1 fruit fly cellular context compared by ENCODE assay signal in genomic region chr2L:10408122-10408576, dm6.
A peak's percentile ranks its signal among the peaks of the same experiment; 100 is the strongest.
TF ChIP-seq lines count a peak whose summit lies in the region.

Ip259 (plus strand) TSS chr2L:10408352.
RpS27A (plus strand) TSS chr2L:10408352.

TF ChIP-seq in whole organism, embryonic, 481 proteins besides CTCF, POLR2A, EP300 and RAD21 (continued from another document and continues in another):
- TF ChIP-seq lilli (GFP tag; optimal IDR thresholded peaks at IDR 0.05; lab: Kevin White, UChicago) (peak; percentile 48), Poxn (GFP tag; IDR thresholded peaks at IDR 0.05; lab: Robert Waterston, UW) (no peak), CG11723 (GFP tag; optimal IDR thresholded peaks at IDR 0.05; lab: Kevin White, UChicago) (peak; percentile 98), fd96Cb (tag; optimal IDR thresholded peaks at IDR 0.05; lab: Kevin White, UChicago) (peak; percentile 42), otp (GFP tag; IDR thresholded peaks at IDR 0.05; lab: Robert Waterston, UW) (no peak; the same call in 2 of the 3 replicates), en (GFP tag; optimal IDR thresholded peaks at IDR 0.05; lab: Kevin White, UChicago) (peak; percentile 63), ash1 (GFP tag; optimal IDR thresholded peaks at IDR 0.05; lab: Kevin White, UChicago) (no peak), Kr (GFP tag; optimal IDR thresholded peaks at IDR 0.05; lab: Kevin White, UChicago) (no peak), al (GFP tag; IDR thresholded peaks at IDR 0.05; lab: Robert Waterston, UW) (peak; percentile 56), stc (GFP tag; IDR thresholded peaks at IDR 0.05; lab: Robert Waterston, UW) (peak; percentile 75), CG4730 (GFP tag; IDR thresholded peaks at IDR 0.05; lab: Robert Waterston, UW) (peak; percentile 35; the same call in 1 of the 2 replicates), CG14441 (GFP tag; IDR thresholded peaks at IDR 0.05; lab: Robert Waterston, UW) (peak; percentile 57; the same call in 1 of the 2 replicates), unc-4 (GFP tag; IDR thresholded peaks at IDR 0.05; lab: Robert Waterston, UW; ENCODE audit: partially characterized antibody) (no peak), disco-r (GFP tag; optimal IDR thresholded peaks at IDR 0.05; lab: Kevin White, UChicago) (peak; percentile 43), CG2889 (GFP tag; IDR thresholded peaks at IDR 0.05; lab: Robert Waterston, UW) (peak; percentile 38; the same call in 1 of the 3 replicates), Doc3 (GFP tag; IDR thresholded peaks at IDR 0.05; lab: Robert Waterston, UW; ENCODE audit: partially characterized antibody) (no peak), Rfx (GFP tag; IDR thresholded peaks at IDR 0.05; lab: Robert Waterston, UW) (peak; percentile 86; the same call in 1 of the 2 replicates), MBD-R2 (GFP tag; IDR thresholded peaks at IDR 0.05; lab: Robert Waterston, UW) (peak; percentile 48; the same call in 1 of the 2 replicates), bowl (GFP tag; IDR thresholded peaks at IDR 0.05; lab: Robert Waterston, UW) (peak; percentile 69; the same call in 1 of the 2 replicates), CG10543 (GFP tag; optimal IDR thresholded peaks at IDR 0.05; lab: Kevin White, UChicago) (peak; percentile 67), CG4854 (GFP tag; optimal IDR thresholded peaks at IDR 0.05; lab: Kevin White, UChicago) (peak; percentile 57), CG7987 (GFP tag; optimal IDR thresholded peaks at IDR 0.05; lab: Kevin White, UChicago) (peak; percentile 91), btn (GFP tag; optimal IDR thresholded peaks at IDR 0.05; lab: Kevin White, UChicago) (peak; percentile 32), dmrt11E (tag; optimal IDR thresholded peaks at IDR 0.05; lab: Kevin White, UChicago) (peak; percentile 71), CG1832 (GFP tag; optimal IDR thresholded peaks at IDR 0.05; lab: Kevin White, UChicago) (no peak), HHEX (GFP tag; optimal IDR thresholded peaks at IDR 0.05; lab: Kevin White, UChicago) (peak; percentile 82), Nf-YB (GFP tag; optimal IDR thresholded peaks at IDR 0.05; lab: Kevin White, UChicago) (peak; percentile 58), CG7745 (tag; optimal IDR thresholded peaks at IDR 0.05; lab: Kevin White, UChicago) (no peak), CG10321 (GFP tag; IDR thresholded peaks at IDR 0.05; lab: Robert Waterston, UW) (peak; percentile 44; the same call in 1 of the 2 replicates), CG12391 (tag; optimal IDR thresholded peaks at IDR 0.05; lab: Kevin White, UChicago) (peak; percentile 68), HLH3B (GFP tag; IDR thresholded peaks at IDR 0.05; lab: Robert Waterston, UW) (peak; percentile 73; the same call in 1 of the 2 replicates), Hmr (GFP tag; optimal IDR thresholded peaks at IDR 0.05; lab: Kevin White, UChicago) (no peak), BtbVII (GFP tag; optimal IDR thresholded peaks at IDR 0.05; lab: Kevin White, UChicago) (peak; percentile 61), Taf1 (GFP tag; IDR thresholded peaks at IDR 0.05; lab: Robert Waterston, UW) (no peak), pfk (GFP tag; optimal IDR thresholded peaks at IDR 0.05; lab: Kevin White, UChicago) (peak; percentile 96), mld (GFP tag; IDR thresholded peaks at IDR 0.05; lab: Robert Waterston, UW; ENCODE audit: partially characterized antibody) (no peak), CG15011 (GFP tag; optimal IDR thresholded peaks at IDR 0.05; lab: Kevin White, UChicago) (peak; percentile 69), yki (optimal IDR thresholded peaks at IDR 0.05; lab: Kevin White, UChicago) (no peak), Atf-2 (GFP tag; optimal IDR thresholded peaks at IDR 0.05; lab: Kevin White, UChicago) (peak; percentile 47), CG17385 (GFP tag; optimal IDR thresholded peaks at IDR 0.05; lab: Kevin White, UChicago) (peak; percentile 81), CG30403 (GFP tag; optimal IDR thresholded peaks at IDR 0.05; lab: Kevin White, UChicago) (peak; percentile 56), nmo (GFP tag; optimal IDR thresholded peaks at IDR 0.05; lab: Kevin White, UChicago) (peak; percentile 81), TFAM (GFP tag; optimal IDR thresholded peaks at IDR 0.05; lab: Kevin White, UChicago) (no peak), Ravus (GFP tag; IDR thresholded peaks at IDR 0.05; lab: Robert Waterston, UW) (no peak), Mes4 (GFP tag; optimal IDR thresholded peaks at IDR 0.05; lab: Kevin White, UChicago) (peak; percentile 87), pho (GFP tag; optimal IDR thresholded peaks at IDR 0.05; lab: Kevin White, UChicago) (peak; percentile 50), CG17829 (tag; optimal IDR thresholded peaks at IDR 0.05; lab: Kevin White, UChicago) (peak; percentile 46), CG14014 (GFP tag; IDR thresholded peaks at IDR 0.05; lab: Robert Waterston, UW) (peak; percentile 65; the same call in 1 of the 2 replicates), Lhr (GFP tag; optimal IDR thresholded peaks at IDR 0.05; lab: Kevin White, UChicago) (peak; percentile 74), CG7963 (GFP tag; IDR thresholded peaks at IDR 0.05; lab: Robert Waterston, UW; ENCODE audit: partially characterized antibody) (no peak), CG17186 (GFP tag; optimal IDR thresholded peaks at IDR 0.05; lab: Kevin White, UChicago) (peak; percentile 41), Camta (GFP tag; optimal IDR thresholded peaks at IDR 0.05; lab: Kevin White, UChicago) (peak; percentile 81), CG14965 (GFP tag; optimal IDR thresholded peaks at IDR 0.05; lab: Kevin White, UChicago; ENCODE audit: borderline replicate concordance) (no peak), H2.0 (GFP tag; IDR thresholded peaks at IDR 0.05; lab: Robert Waterston, UW) (peak; percentile 71), cg (GFP tag; optimal IDR thresholded peaks at IDR 0.05; lab: Kevin White, UChicago) (no peak), Dek (tag; optimal IDR thresholded peaks at IDR 0.05; lab: Kevin White, UChicago) (no peak), onecut (GFP tag; IDR thresholded peaks at IDR 0.05; lab: Robert Waterston, UW) (peak; percentile 75), pan (optimal IDR thresholded peaks at IDR 0.05; lab: Kevin White, UChicago) (no peak), pan (GFP tag; optimal IDR thresholded peaks at IDR 0.05 in 1 of 2, IDR thresholded peaks at IDR 0.05 in 1 of 2) (peak in 1 of 2 experiments; percentile 77), sug (tag; optimal IDR thresholded peaks at IDR 0.05; lab: Kevin White, UChicago) (peak; percentile 75), crol (GFP tag; IDR thresholded peaks at IDR 0.05; lab: Robert Waterston, UW) (no peak), Hr3 (GFP tag; optimal IDR thresholded peaks at IDR 0.05; lab: Kevin White, UChicago) (peak; percentile 33), CG17802 (tag; optimal IDR thresholded peaks at IDR 0.05; lab: Kevin White, UChicago) (peak; percentile 96), lov (optimal IDR thresholded peaks at IDR 0.05; lab: Kevin White, UChicago) (no peak), lov (GFP tag; IDR thresholded peaks at IDR 0.05; lab: Robert Waterston, UW) (peak; percentile 93), CG8359 (GFP tag; optimal IDR thresholded peaks at IDR 0.05; lab: Kevin White, UChicago; ENCODE audit: borderline replicate concordance) (peak; percentile 60), jing (GFP tag; optimal IDR thresholded peaks at IDR 0.05; lab: Kevin White, UChicago) (no peak), NC2α (GFP tag; optimal IDR thresholded peaks at IDR 0.05; lab: Kevin White, UChicago) (peak; percentile 47), CG6813 (GFP tag; optimal IDR thresholded peaks at IDR 0.05; lab: Kevin White, UChicago) (peak; percentile 83), ci (GFP tag; IDR thresholded peaks at IDR 0.05; lab: Robert Waterston, UW) (peak; percentile 92), nau (GFP tag; optimal IDR thresholded peaks at IDR 0.05; lab: Kevin White, UChicago) (peak; percentile 69), schlank (tag; optimal IDR thresholded peaks at IDR 0.05; lab: Kevin White, UChicago) (peak; percentile 54), CG6854 (GFP tag; optimal IDR thresholded peaks at IDR 0.05; lab: Kevin White, UChicago) (peak; percentile 71), CG12236 (GFP tag; optimal IDR thresholded peaks at IDR 0.05; lab: Kevin White, UChicago) (peak; percentile 9), CG17568 (GFP tag; optimal IDR thresholded peaks at IDR 0.05; lab: Kevin White, UChicago) (peak; percentile 64), CG10654 (GFP tag; optimal IDR thresholded peaks at IDR 0.05; lab: Kevin White, UChicago) (peak; percentile 69), NC2β (GFP tag; optimal IDR thresholded peaks at IDR 0.05; lab: Kevin White, UChicago) (peak; percentile 96), Bdp1 (GFP tag; optimal IDR thresholded peaks at IDR 0.05; lab: Kevin White, UChicago) (no peak), run (tag; optimal IDR thresholded peaks at IDR 0.05; lab: Kevin White, UChicago) (no peak), Optix (GFP tag; IDR thresholded peaks at IDR 0.05; lab: Robert Waterston, UW) (peak; percentile 77; the same call in 2 of the 3 replicates), Bteb2 (GFP tag; optimal IDR thresholded peaks at IDR 0.05; lab: Kevin White, UChicago) (peak; percentile 55), CG32772 (GFP tag; IDR thresholded peaks at IDR 0.05; lab: Robert Waterston, UW) (no peak; the same call in 1 of the 2 replicates), CG13424 (tag; optimal IDR thresholded peaks at IDR 0.05; lab: Kevin White, UChicago) (peak; percentile 45), CG3995 (GFP tag; optimal IDR thresholded peaks at IDR 0.05; lab: Kevin White, UChicago) (peak; percentile 60), org-1 (GFP tag; optimal IDR thresholded peaks at IDR 0.05; lab: Kevin White, UChicago) (peak; percentile 40), cato (GFP tag; optimal IDR thresholded peaks at IDR 0.05; lab: Kevin White, UChicago; ENCODE audit: borderline replicate concordance) (peak; percentile 36), maf-S (GFP tag; optimal IDR thresholded peaks at IDR 0.05; lab: Kevin White, UChicago) (peak; percentile 57), nerfin-1 (tag; optimal IDR thresholded peaks at IDR 0.05; lab: Kevin White, UChicago) (peak; percentile 59), CG13296 (GFP tag; optimal IDR thresholded peaks at IDR 0.05; lab: Kevin White, UChicago) (peak; percentile 79), z (GFP tag; IDR thresholded peaks at IDR 0.05; lab: Robert Waterston, UW) (no peak), CG2120 (GFP tag; optimal IDR thresholded peaks at IDR 0.05; lab: Kevin White, UChicago) (peak; percentile 56), fd3F (GFP tag; optimal IDR thresholded peaks at IDR 0.05; lab: Kevin White, UChicago) (peak; percentile 58), CG12299 (tag; optimal IDR thresholded peaks at IDR 0.05; lab: Kevin White, UChicago) (peak; percentile 64), MTF-1 (GFP tag; optimal IDR thresholded peaks at IDR 0.05; lab: Kevin White, UChicago; ENCODE audit: borderline replicate concordance) (no peak), CG13624 (GFP tag; optimal IDR thresholded peaks at IDR 0.05; lab: Kevin White, UChicago) (peak; percentile 82), hbn (GFP tag; IDR thresholded peaks at IDR 0.05; lab: Robert Waterston, UW; ENCODE audit: partially characterized antibody) (no peak), az2 (GFP tag; optimal IDR thresholded peaks at IDR 0.05; lab: Kevin White, UChicago) (peak; percentile 55), Gsc (GFP tag; IDR thresholded peaks at IDR 0.05; lab: Robert Waterston, UW) (no peak), wdn (GFP tag; IDR thresholded peaks at IDR 0.05; lab: Robert Waterston, UW) (peak; percentile 54; the same call in 1 of the 2 replicates), gsb-n (tag; optimal IDR thresholded peaks at IDR 0.05; lab: Kevin White, UChicago) (peak; percentile 67), fd64A (GFP tag; optimal IDR thresholded peaks at IDR 0.05; lab: Kevin White, UChicago) (peak; percentile 66), bcd (GFP tag; optimal IDR thresholded peaks at IDR 0.05; lab: Kevin White, UChicago) (peak; percentile 89), sc (optimal IDR thresholded peaks at IDR 0.05; lab: Kevin White, UChicago) (no peak), sc (GFP tag; optimal IDR thresholded peaks at IDR 0.05; lab: Kevin White, UChicago) (peak; percentile 59), CG11398 (GFP tag; optimal IDR thresholded peaks at IDR 0.05; lab: Kevin White, UChicago) (peak; percentile 67), CG10274 (GFP tag; optimal IDR thresholded peaks at IDR 0.05; lab: Kevin White, UChicago) (peak; percentile 27), NfI (GFP tag; optimal IDR thresholded peaks at IDR 0.05; lab: Kevin White, UChicago) (peak; percentile 93), Awh (GFP tag; IDR thresholded peaks at IDR 0.05; lab: Robert Waterston, UW) (peak; percentile 75), ara (GFP tag; IDR thresholded peaks at IDR 0.05; lab: Robert Waterston, UW) (no peak), CG31441 (GFP tag; IDR thresholded peaks at IDR 0.05; lab: Robert Waterston, UW) (no peak; the same call in 1 of the 2 replicates), CG12219 (GFP tag; optimal IDR thresholded peaks at IDR 0.05; lab: Kevin White, UChicago) (peak; percentile 56), CG17361 (GFP tag; IDR thresholded peaks at IDR 0.05; lab: Robert Waterston, UW) (peak; percentile 75; the same call in 2 of the 3 replicates), CG9727 (GFP tag; optimal IDR thresholded peaks at IDR 0.05; lab: Kevin White, UChicago) (peak; percentile 91), Mad (GFP tag; optimal IDR thresholded peaks at IDR 0.05; lab: Kevin White, UChicago) (peak; percentile 46), CG3407 (GFP tag; optimal IDR thresholded peaks at IDR 0.05; lab: Kevin White, UChicago) (peak; percentile 70), CG7556 (GFP tag; optimal IDR thresholded peaks at IDR 0.05; lab: Kevin White, UChicago) (no peak), B-H2 (GFP tag; optimal IDR thresholded peaks at IDR 0.05; lab: Kevin White, UChicago) (peak; percentile 86), CG2116 (GFP tag; optimal IDR thresholded peaks at IDR 0.05; lab: Kevin White, UChicago) (peak; percentile 98), CG2202 (tag; optimal IDR thresholded peaks at IDR 0.05; lab: Kevin White, UChicago) (peak; percentile 57), ind (GFP tag; optimal IDR thresholded peaks at IDR 0.05; lab: Kevin White, UChicago) (no peak), dmrt99B (tag; optimal IDR thresholded peaks at IDR 0.05; lab: Kevin White, UChicago) (no peak), CG4360 (GFP tag; IDR thresholded peaks at IDR 0.05; lab: Robert Waterston, UW) (0 out of 2 replicates have a peak, but pooled peaks have one; percentile 40), MESR4 (GFP tag; optimal IDR thresholded peaks at IDR 0.05; lab: Kevin White, UChicago) (peak; percentile 100), CG1529 (GFP tag; optimal IDR thresholded peaks at IDR 0.05; lab: Kevin White, UChicago) (peak; percentile 55), CG13894 (tag; optimal IDR thresholded peaks at IDR 0.05; lab: Kevin White, UChicago) (no peak), CG12744 (GFP tag; optimal IDR thresholded peaks at IDR 0.05; lab: Kevin White, UChicago) (peak; percentile 55), Hr78 (GFP tag; optimal IDR thresholded peaks at IDR 0.05; lab: Kevin White, UChicago) (no peak), zen (tag; optimal IDR thresholded peaks at IDR 0.05; lab: Kevin White, UChicago) (peak; percentile 75), CG7271 (tag; optimal IDR thresholded peaks at IDR 0.05; lab: Kevin White, UChicago) (peak; percentile 82)
